Fruit fly (Drosophila melanogaster) whole organism, embryonic: ENCODE measurements around the gene CG11030.
A peak's percentile ranks its signal among the peaks of the same experiment; 100 is the strongest.

ENCODE experiments used
- Ada2b ChIP-seq: fragments of 200-800 bp; sonication (Bioruptor generic); IDR thresholded peaks from 2 replicates; pipeline ENCODE4 v1.3.6; 2022; ENCODE audit warnings: missing biosample characterization, missing genetic modification characterization
- Bteb2 ChIP-seq: fragments of 200-800 bp; sonication (Bioruptor generic); optimal IDR thresholded peaks from 2 replicates; lab custom pipeline; 2016; ENCODE audit warnings: missing biosample characterization, missing genetic modification characterization
- CG10209 ChIP-seq: fragments of 200-800 bp; sonication (Bioruptor generic); optimal IDR thresholded peaks from 3 replicates; lab custom pipeline; 2017; ENCODE audit warnings: missing biosample characterization, mild to moderate bottlenecking, missing genetic modification characterization, missing genetic modification reagents
- CG1024 ChIP-seq: fragments of 200-800 bp; sonication (Bioruptor generic); IDR thresholded peaks from 2 replicates; pipeline ENCODE4 v1.3.6; 2022; ENCODE audit warnings: missing biosample characterization, missing genetic modification characterization
- CG12104 ChIP-seq: fragments of 200-800 bp; sonication (Bioruptor generic); optimal IDR thresholded peaks from 3 replicates; lab custom pipeline; 2016; ENCODE audit warnings: missing biosample characterization, missing genetic modification characterization
- CG12391 ChIP-seq: fragments of 200-800 bp; sonication (Bioruptor generic); optimal IDR thresholded peaks from 3 replicates; lab custom pipeline; 2018; ENCODE audit warnings: missing biosample characterization, mild to moderate bottlenecking, missing genetic modification characterization, moderate library complexity
- CG13624 ChIP-seq: fragments of 200-800 bp; sonication (Bioruptor generic); optimal IDR thresholded peaks from 2 replicates; lab custom pipeline; 2016; ENCODE audit warnings: missing biosample characterization, missing genetic modification characterization
- CG13894 ChIP-seq: fragments of 200-800 bp; sonication (Bioruptor generic); optimal IDR thresholded peaks from 3 replicates; lab custom pipeline; 2018; ENCODE audit warnings: missing biosample characterization, mild to moderate bottlenecking, missing genetic modification characterization, moderate library complexity
- CG14965 ChIP-seq: fragments of 200-800 bp; sonication (Bioruptor generic); optimal IDR thresholded peaks from 2 replicates; lab custom pipeline; 2016; ENCODE audit warnings: missing biosample characterization, missing genetic modification characterization, borderline replicate concordance
- CG15073 ChIP-seq: fragments of 200-800 bp; sonication (Bioruptor generic); optimal IDR thresholded peaks from 2 replicates; lab custom pipeline; 2016; ENCODE audit warnings: missing biosample characterization, missing genetic modification characterization
- CG15269 ChIP-seq: fragments of 200-800 bp; sonication (Bioruptor generic); optimal IDR thresholded peaks from 2 replicates; lab custom pipeline; 2018; ENCODE audit warnings: missing biosample characterization, mild to moderate bottlenecking, missing genetic modification characterization, moderate library complexity
- CG15514 ChIP-seq: fragments of 200-800 bp; sonication (Bioruptor generic); optimal IDR thresholded peaks from 3 replicates; lab custom pipeline; 2017; ENCODE audit warnings: missing biosample characterization, missing genetic modification characterization, mild to moderate bottlenecking, moderate library complexity, missing genetic modification reagents
- CG17912 ChIP-seq: fragments of 200-800 bp; sonication (Bioruptor generic); optimal IDR thresholded peaks from 2 replicates; lab custom pipeline; 2018; ENCODE audit warnings: missing biosample characterization, mild to moderate bottlenecking, missing genetic modification characterization
- CG30403 ChIP-seq: fragments of 200-800 bp; sonication (Bioruptor generic); optimal IDR thresholded peaks from 3 replicates; lab custom pipeline; 2016; ENCODE audit warnings: missing biosample characterization, missing genetic modification characterization
- CG31224 ChIP-seq: fragments of 200-800 bp; sonication (Bioruptor generic); IDR thresholded peaks from 2 replicates; pipeline ENCODE4 v1.3.6; 2022; ENCODE audit warnings: missing biosample characterization, missing genetic modification characterization
- CG31441 ChIP-seq: fragments of 200-800 bp; sonication (Bioruptor generic); IDR thresholded peaks from 2 replicates; pipeline ENCODE4 v1.3.6; 2022; ENCODE audit warnings: missing biosample characterization, missing genetic modification characterization
- CG3838 ChIP-seq: fragments of 200-800 bp; sonication (Bioruptor generic); optimal IDR thresholded peaks from 3 replicates; lab custom pipeline; 2016; ENCODE audit warnings: missing biosample characterization, missing genetic modification characterization
- CG5180 ChIP-seq: fragments of 200-800 bp; sonication (Bioruptor generic); optimal IDR thresholded peaks from 3 replicates; lab custom pipeline; 2017; ENCODE audit warnings: missing biosample characterization, missing genetic modification characterization, mild to moderate bottlenecking, moderate library complexity, missing genetic modification reagents
- CG6813 ChIP-seq: fragments of 200-800 bp; sonication (Bioruptor generic); optimal IDR thresholded peaks from 2 replicates; lab custom pipeline; 2017; ENCODE audit warnings: missing biosample characterization, missing genetic modification characterization, mild to moderate bottlenecking, moderate library complexity, missing genetic modification reagents
- CG8281 ChIP-seq: fragments of 200-800 bp; sonication (Bioruptor generic); optimal IDR thresholded peaks from 2 replicates; lab custom pipeline; 2018; ENCODE audit warnings: missing biosample characterization, mild to moderate bottlenecking, missing genetic modification characterization, moderate library complexity
- CG9609 ChIP-seq: fragments of 200-800 bp; sonication (Bioruptor generic); optimal IDR thresholded peaks from 3 replicates; lab custom pipeline; 2016; ENCODE audit warnings: missing biosample characterization, missing genetic modification characterization
- CG9932 ChIP-seq: fragments of 200-800 bp; sonication (Bioruptor generic); IDR thresholded peaks from 2 replicates; pipeline ENCODE4 v1.3.6; 2022; ENCODE audit warnings: missing biosample characterization, missing genetic modification characterization
- D19A ChIP-seq: fragments of 200-800 bp; optimal IDR thresholded peaks from 3 replicates; lab custom pipeline; 2019; ENCODE audit warnings: missing biosample characterization, mild to moderate bottlenecking, missing genetic modification characterization, moderate library complexity
- Fer2 ChIP-seq: fragments of 200-800 bp; sonication (Bioruptor generic); optimal IDR thresholded peaks from 2 replicates; lab custom pipeline; 2018; ENCODE audit warnings: missing biosample characterization, mild to moderate bottlenecking, missing genetic modification characterization, moderate library complexity
- Hey ChIP-seq: fragments of 200-800 bp; sonication (Bioruptor generic); optimal IDR thresholded peaks from 3 replicates; lab custom pipeline; 2018; ENCODE audit warnings: missing biosample characterization, mild to moderate bottlenecking, missing genetic modification characterization
- Lhr ChIP-seq: fragments of 200-800 bp; sonication (Bioruptor generic); optimal IDR thresholded peaks from 3 replicates; lab custom pipeline; 2017; ENCODE audit warnings: mild to moderate bottlenecking, missing biosample characterization, missing genetic modification reagents, missing genetic modification characterization
- Lim3 ChIP-seq: fragments of 200-800 bp; sonication (Bioruptor generic); IDR thresholded peaks from 2 replicates; pipeline ENCODE4 v1.3.6; 2022; ENCODE audit warnings: missing biosample characterization, missing genetic modification characterization
- MBD-R2 ChIP-seq: fragments of 200-800 bp; sonication (Bioruptor generic); IDR thresholded peaks from 2 replicates; pipeline ENCODE4 v1.3.6; 2022; ENCODE audit warnings: missing biosample characterization, missing genetic modification characterization
- Meics ChIP-seq: fragments of 200-800 bp; sonication (Bioruptor generic); optimal IDR thresholded peaks from 2 replicates; lab custom pipeline; 2017; ENCODE audit warnings: missing biosample characterization, mild to moderate bottlenecking, missing genetic modification characterization
- Myb ChIP-seq: fragments of 200-800 bp; sonication (Bioruptor generic); optimal IDR thresholded peaks from 2 replicates; lab custom pipeline; 2016; ENCODE audit warnings: missing biosample characterization, missing genetic modification characterization
- NC2α ChIP-seq: fragments of 200-800 bp; sonication (Bioruptor generic); optimal IDR thresholded peaks from 2 replicates; lab custom pipeline; 2016; ENCODE audit warnings: missing biosample characterization, missing genetic modification characterization
- Pdp1 ChIP-seq, 2 experiments: fragments of 200-800 bp; sonication (Bioruptor generic); optimal IDR thresholded peaks; 3 replicates each; lab custom pipeline; 2016; ENCODE audit warnings: missing biosample characterization in 2 of 2, missing genetic modification characterization in 2 of 2, mild to moderate bottlenecking in 1 of 2, moderate library complexity in 1 of 2
- ase ChIP-seq: fragments of 200-800 bp; sonication (Bioruptor generic); IDR thresholded peaks from 3 replicates; pipeline ENCODE4 v1.3.6; 2022; ENCODE audit warnings: missing biosample characterization, missing genetic modification characterization
- chm ChIP-seq: fragments of 200-800 bp; sonication (Bioruptor generic); IDR thresholded peaks from 2 replicates; pipeline ENCODE4 v1.3.6; 2022; ENCODE audit warnings: missing biosample characterization, missing genetic modification characterization
- da ChIP-seq: fragments of 200-800 bp; sonication (Bioruptor generic); optimal IDR thresholded peaks from 2 replicates; lab custom pipeline; 2016; ENCODE audit warnings: missing biosample characterization, missing genetic modification characterization
- fd96Cb ChIP-seq: fragments of 200-800 bp; sonication (Bioruptor generic); optimal IDR thresholded peaks from 2 replicates; lab custom pipeline; 2018; ENCODE audit warnings: missing biosample characterization, mild to moderate bottlenecking, missing genetic modification characterization, moderate library complexity
- fru ChIP-seq: fragments of >200 bp; optimal IDR thresholded peaks from 2 replicates; lab custom pipeline; 2017
- gce ChIP-seq: fragments of 200-800 bp; sonication (Bioruptor generic); IDR thresholded peaks from 3 replicates; pipeline ENCODE4 v1.3.6; 2022; ENCODE audit warnings: missing biosample characterization, missing genetic modification characterization
- gcm2 ChIP-seq: fragments of 200-800 bp; sonication (Bioruptor generic); optimal IDR thresholded peaks from 2 replicates; lab custom pipeline; 2016; ENCODE audit warnings: missing biosample characterization, missing genetic modification characterization
- gro ChIP-seq: fragments of 200-800 bp; sonication (Bioruptor generic); optimal IDR thresholded peaks from 2 replicates; lab custom pipeline; 2016; ENCODE audit warnings: missing biosample characterization, missing genetic modification characterization
- ham ChIP-seq: fragments of 200-800 bp; sonication (Bioruptor generic); IDR thresholded peaks from 2 replicates; pipeline ENCODE4 v1.3.6; 2022; ENCODE audit warnings: missing biosample characterization, missing genetic modification characterization
- hkb ChIP-seq, 2 experiments: fragments of 200-800 bp in 1 of 2; fragments of >200 bp in 1 of 2; sonication (Bioruptor generic) in 1 of 2; IDR thresholded peaks in 1 of 2; optimal IDR thresholded peaks in 1 of 2; 2 replicates each; pipeline versions ENCODE4 v1.3.6 to Lab custom; 2017 to 2022; ENCODE audit warnings: missing biosample characterization in 1 of 2, missing genetic modification characterization in 1 of 2
- nmo ChIP-seq: fragments of 200-800 bp; sonication (Bioruptor generic); optimal IDR thresholded peaks from 2 replicates; lab custom pipeline; 2018; ENCODE audit warnings: missing biosample characterization, mild to moderate bottlenecking, missing genetic modification characterization, moderate library complexity
- org-1 ChIP-seq: fragments of 200-800 bp; sonication (Bioruptor generic); optimal IDR thresholded peaks from 2 replicates; lab custom pipeline; 2017; ENCODE audit warnings: missing biosample characterization, missing genetic modification characterization
- peb ChIP-seq: fragments of 200-800 bp; sonication (Bioruptor generic); IDR thresholded peaks from 2 replicates; pipeline ENCODE4 v1.3.6; 2022; ENCODE audit warnings: missing biosample characterization, missing genetic modification characterization
- pzg ChIP-seq: fragments of 200-800 bp; sonication (Bioruptor generic); optimal IDR thresholded peaks from 3 replicates; lab custom pipeline; 2018; ENCODE audit warnings: missing biosample characterization, mild to moderate bottlenecking, missing genetic modification characterization, moderate library complexity
- sc ChIP-seq, 3 experiments: fragments of >200 bp in 2 of 3; fragments of 200-800 bp in 1 of 3; sonication (Bioruptor generic) in 1 of 3; optimal IDR thresholded peaks; 2 replicates in 2 of 3; 3 replicates in 1 of 3; lab custom pipeline; 2017; ENCODE audit warnings: mild to moderate bottlenecking in 1 of 3, missing biosample characterization in 1 of 3, missing genetic modification characterization in 1 of 3, missing genetic modification reagents in 1 of 3
- slp2 ChIP-seq: fragments of 200-800 bp; sonication (Bioruptor generic); optimal IDR thresholded peaks from 2 replicates; lab custom pipeline; 2016; ENCODE audit warnings: missing biosample characterization, missing genetic modification characterization
- stwl ChIP-seq: fragments of 200-800 bp; sonication (Bioruptor generic); optimal IDR thresholded peaks from 3 replicates; lab custom pipeline; 2018; ENCODE audit warnings: missing biosample characterization, mild to moderate bottlenecking, missing genetic modification characterization, moderate library complexity
- tna ChIP-seq: fragments of 200-800 bp; sonication (Bioruptor generic); IDR thresholded peaks from 2 replicates; pipeline ENCODE4 v1.3.6; 2022; ENCODE audit warnings: missing biosample characterization, missing genetic modification characterization; ENCODE audit not compliant: partially characterized antibody
- twi ChIP-seq: fragments of 200-800 bp; optimal IDR thresholded peaks from 2 replicates; lab custom pipeline; 2019; ENCODE audit warnings: missing biosample characterization, mild to moderate bottlenecking, missing genetic modification characterization, moderate library complexity

CG11030 gene

dm6 chr2L:5801926-5802325 lies 77.5 kb downstream of the CG11030 start, which contains the start of the genes CG14005 and CG7239 (continued):
- TF ChIP-seq D19A (no peak), CG30403 (GFP tag; lab: Kevin White, UChicago) (no peak), CG3838 (no peak), slp2 (GFP tag; lab: Kevin White, UChicago) (no peak), CG13894 (tag; lab: Kevin White, UChicago) (no peak), CG10209 (GFP tag; lab: Kevin White, UChicago) (no peak), fru (lab: Kevin White, UChicago) (no peak), nmo (GFP tag; lab: Kevin White, UChicago) (peak; percentile 61), twi (tag; lab: Kevin White, UChicago) (no peak), peb (GFP tag; lab: Robert Waterston, UW) (no peak), gce (no peak), Myb (GFP tag; lab: Kevin White, UChicago) (no peak), CG15073 (GFP tag; lab: Kevin White, UChicago) (no peak), Ada2b (GFP tag; lab: Robert Waterston, UW) (no peak), da (no peak), Pdp1 (GFP tag; optimal IDR thresholded peaks at IDR 0.05; lab: Kevin White, UChicago) (peak in 1 of 2 experiments; percentile 4), org-1 (GFP tag; lab: Kevin White, UChicago) (no peak), Bteb2 (GFP tag; lab: Kevin White, UChicago) (no peak), ham (GFP tag; lab: Robert Waterston, UW) (no peak), sc (optimal IDR thresholded peaks at IDR 0.05; lab: Kevin White, UChicago) (no peak), sc (GFP tag; optimal IDR thresholded peaks at IDR 0.05; lab: Kevin White, UChicago) (no peak), Lhr (GFP tag; lab: Kevin White, UChicago) (peak; percentile 44), CG17912 (GFP tag; lab: Kevin White, UChicago) (no peak), fd96Cb (tag; lab: Kevin White, UChicago) (no peak), ase (GFP tag; lab: Robert Waterston, UW) (no peak), Meics (GFP tag; lab: Kevin White, UChicago) (no peak), CG31441 (peak; percentile 38; the same call in 1 of the 2 replicates), CG12391 (peak; percentile 30), CG14965 (GFP tag; lab: Kevin White, UChicago) (no peak), stwl (tag; lab: Kevin White, UChicago) (peak; percentile 50), Fer2 (tag; lab: Kevin White, UChicago) (no peak), CG13624 (GFP tag; lab: Kevin White, UChicago) (no peak), CG5180 (GFP tag; lab: Kevin White, UChicago) (no peak), CG15514 (GFP tag; lab: Kevin White, UChicago) (peak; percentile 54), Lim3 (GFP tag; lab: Robert Waterston, UW) (no peak), gro (GFP tag; lab: Kevin White, UChicago) (no peak), CG31224 (GFP tag; lab: Robert Waterston, UW) (no peak), CG6813 (GFP tag; lab: Kevin White, UChicago) (no peak), CG9932 (GFP tag; lab: Robert Waterston, UW) (peak; percentile 19; the same call in 1 of the 2 replicates), NC2α (no peak), CG1024 (no peak), Hey (tag; lab: Kevin White, UChicago) (no peak), CG15269 (tag; lab: Kevin White, UChicago) (no peak), pzg (GFP tag; lab: Kevin White, UChicago) (peak; percentile 53), CG12104 (no peak), chm (GFP tag; lab: Robert Waterston, UW) (no peak), CG8281 (tag; lab: Kevin White, UChicago) (no peak), hkb (optimal IDR thresholded peaks at IDR 0.05; lab: Kevin White, UChicago) (peak; percentile 12), hkb (GFP tag; IDR thresholded peaks at IDR 0.05; lab: Robert Waterston, UW) (no peak), CG9609 (no peak), tna (GFP tag; lab: Robert Waterston, UW) (no peak), gcm2 (GFP tag; lab: Kevin White, UChicago) (no peak), MBD-R2 (peak; percentile 51)
